Worm (Caenorhabditis elegans) whole organism, L1 larva: Measurements from ENCODE around the gene T28H10.2.
A peak's percentile ranks its signal among the peaks of the same experiment; 100 is the strongest.

Experiments used
- blmp-1 ChIP-seq: fragments of 150-350 bp; optimal IDR thresholded peaks from 2 replicates; lab custom pipeline; 2014; ENCODE audit warnings: missing biosample characterization, missing genetic modification characterization
- dpl-1 ChIP-seq, 3 experiments: fragments of 150-350 bp in 2 of 3; sonication (generic microtip) in 1 of 3; optimal IDR thresholded peaks; 2 replicates each; lab custom pipeline; 2014 to 2017; ENCODE audit warnings: missing biosample characterization in 3 of 3, missing genetic modification characterization in 3 of 3, missing genetic modification reagents in 3 of 3
- lin-35 ChIP-seq, 2 experiments: fragments of 150-350 bp; optimal IDR thresholded peaks; 2 replicates each; lab custom pipeline; 2014; ENCODE audit warnings: missing biosample characterization in 2 of 2, missing genetic modification characterization in 2 of 2, missing genetic modification reagents in 2 of 2

- TF ChIP-seq blmp-1 (tag; lab: Kevin White, UChicago) (peak; percentile 10), lin-35 (GFP tag; optimal IDR thresholded peaks at IDR 0.05; lab: Kevin White, UChicago) (peak in 1 of 2 experiments; percentile 70), dpl-1 (GFP tag; optimal IDR thresholded peaks at IDR 0.05; lab: Kevin White, UChicago) (no peak)
Measured at ce11 chrV:12512773-12513172, at the start of gene T28H10.2, which contains the start of gene lgmn-1.
